Worm (Caenorhabditis elegans) whole organism, young adult: ENCODE data around the gene ceh-16.
A peak's percentile ranks its signal among the peaks of the same experiment; 100 is the strongest.

Experiments
- B0035.1 ChIP-seq: sonication (generic microtip); optimal IDR thresholded peaks from 2 replicates; lab custom pipeline; 2016; ENCODE audit warnings: missing genetic modification characterization, mild to moderate bottlenecking, missing compliant biosample characterization, missing genotype, missing genetic modification reagents
- B0261.1 ChIP-seq: sonication (generic microtip); optimal IDR thresholded peaks from 2 replicates; lab custom pipeline; 2016; ENCODE audit warnings: mild to moderate bottlenecking, missing genetic modification characterization, moderate library complexity, missing compliant biosample characterization
- F23B12.7 ChIP-seq: sonication (generic microtip); optimal IDR thresholded peaks from 2 replicates; lab custom pipeline; 2017; ENCODE audit warnings: missing genetic modification characterization, mild to moderate bottlenecking, missing compliant biosample characterization, antibody characterized with exemption, moderate library complexity; ENCODE audit not compliant: insufficient read depth
- F57C9.4 ChIP-seq: sonication (generic microtip); optimal IDR thresholded peaks from 2 replicates; lab custom pipeline; 2017; ENCODE audit warnings: mild to moderate bottlenecking, missing genetic modification characterization, missing compliant biosample characterization
- K12H6.12 ChIP-seq: fragments of 200-800 bp; sonication (Bioruptor generic); optimal IDR thresholded peaks from 2 replicates; lab custom pipeline; 2018; ENCODE audit warnings: mild to moderate bottlenecking, missing genetic modification characterization, missing compliant biosample characterization
- Y53F4B.3 ChIP-seq: fragments of 200-800 bp; sonication (Bioruptor generic); IDR thresholded peaks from 2 replicates; pipeline ENCODE4 v1.3.6; 2022; ENCODE audit warnings: missing genetic modification reagents, missing genetic modification characterization, missing compliant biosample characterization
- aptf-2 ChIP-seq: fragments of 200-800 bp; sonication (Bioruptor generic); conservative IDR thresholded peaks from 2 replicates; pipeline ENCODE4 v1.3.6; 2022; ENCODE audit warnings: missing genetic modification reagents, missing genetic modification characterization, missing compliant biosample characterization
- atf-7 ChIP-seq: sonication (generic microtip); optimal IDR thresholded peaks from 2 replicates; lab custom pipeline; 2017; ENCODE audit warnings: mild to moderate bottlenecking, missing genetic modification characterization, missing compliant biosample characterization
- attf-6 ChIP-seq: fragments of 200-800 bp; sonication (Bioruptor generic); IDR thresholded peaks from 2 replicates; pipeline ENCODE4 v1.3.6; 2022; ENCODE audit warnings: missing genetic modification reagents, missing genetic modification characterization, missing compliant biosample characterization
- bed-1 ChIP-seq: fragments of 200-800 bp; sonication (Bioruptor generic); IDR thresholded peaks from 2 replicates; pipeline ENCODE4 v1.3.6; 2022; ENCODE audit warnings: missing genetic modification reagents, missing genetic modification characterization, missing compliant biosample characterization
- cebp-1 ChIP-seq, 2 experiments: fragments of 200-800 bp in 1 of 2; sonication (Bioruptor generic) in 1 of 2; sonication (generic microtip) in 1 of 2; IDR thresholded peaks in 1 of 2; optimal IDR thresholded peaks in 1 of 2; 2 replicates each; pipeline versions ENCODE4 v1.3.6 to Lab custom; 2017 to 2022; ENCODE audit warnings: missing compliant biosample characterization in 2 of 2, missing genetic modification characterization in 2 of 2, mild to moderate bottlenecking in 1 of 2, missing genetic modification reagents in 1 of 2, moderate library complexity in 1 of 2
- ceh-100 ChIP-seq: fragments of 200-800 bp; sonication (Bioruptor generic); IDR thresholded peaks from 2 replicates; pipeline ENCODE4 v1.3.6; 2022; ENCODE audit warnings: missing genetic modification reagents, missing genetic modification characterization, missing compliant biosample characterization
- ceh-27 ChIP-seq: fragments of 200-800 bp; sonication (Bioruptor generic); optimal IDR thresholded peaks from 2 replicates; lab custom pipeline; 2018; ENCODE audit warnings: mild to moderate bottlenecking, missing genetic modification characterization, moderate library complexity, missing compliant biosample characterization
- ceh-58 ChIP-seq: fragments of 200-800 bp; sonication (Bioruptor generic); IDR thresholded peaks from 2 replicates; pipeline ENCODE4 v1.3.6; 2022; ENCODE audit warnings: missing genetic modification characterization, missing compliant biosample characterization
- chd-7 ChIP-seq: sonication (generic microtip); optimal IDR thresholded peaks from 2 replicates; lab custom pipeline; 2016; ENCODE audit warnings: mild to moderate bottlenecking, missing genetic modification characterization, moderate library complexity, missing compliant biosample characterization
- egl-18 ChIP-seq: fragments of 200-800 bp; sonication (Bioruptor generic); IDR thresholded peaks from 2 replicates; pipeline ENCODE4 v1.3.6; 2022; ENCODE audit warnings: missing genetic modification reagents, missing genetic modification characterization, missing compliant biosample characterization
- ekl-4 ChIP-seq: fragments of 200-800 bp; sonication (Bioruptor generic); IDR thresholded peaks from 2 replicates; pipeline ENCODE4 v1.3.6; 2022; ENCODE audit warnings: missing genetic modification reagents, missing genetic modification characterization, missing compliant biosample characterization
- hlh-26 ChIP-seq: fragments of 200-800 bp; sonication (Bioruptor generic); conservative IDR thresholded peaks from 2 replicates; pipeline ENCODE4 v1.3.6; 2022; ENCODE audit warnings: missing genetic modification reagents, missing genetic modification characterization, missing compliant biosample characterization
- hsf-1 ChIP-seq: fragments of 200-800 bp; sonication (Bioruptor generic); IDR thresholded peaks from 2 replicates; pipeline ENCODE4 v1.3.6; 2022; ENCODE audit warnings: missing genetic modification reagents, missing genetic modification characterization, missing compliant biosample characterization
- lir-1 ChIP-seq: fragments of 200-800 bp; sonication (Bioruptor generic); conservative IDR thresholded peaks from 2 replicates; pipeline ENCODE4 v1.3.6; 2022; ENCODE audit warnings: missing genetic modification reagents, missing genetic modification characterization, missing compliant biosample characterization
- lsy-27 ChIP-seq: sonication (generic microtip); optimal IDR thresholded peaks from 2 replicates; lab custom pipeline; 2017; ENCODE audit warnings: missing genetic modification characterization, mild to moderate bottlenecking, missing compliant biosample characterization, antibody characterized with exemption, missing genotype, borderline replicate concordance; ENCODE audit not compliant: insufficient read depth
- madf-8 ChIP-seq: fragments of 200-800 bp; sonication (Bioruptor generic); conservative IDR thresholded peaks from 2 replicates; pipeline ENCODE4 v1.3.6; 2022; ENCODE audit warnings: missing genetic modification reagents, missing genetic modification characterization, missing compliant biosample characterization
- nfya-1 ChIP-seq: sonication (generic microtip); optimal IDR thresholded peaks from 2 replicates; lab custom pipeline; 2017; ENCODE audit warnings: antibody characterized with exemption, missing compliant biosample characterization, missing genetic modification characterization, borderline replicate concordance; ENCODE audit not compliant: insufficient read depth
- nfyb-1 ChIP-seq: fragments of 200-800 bp; sonication (Bioruptor generic); IDR thresholded peaks from 2 replicates; pipeline ENCODE4 v1.3.6; 2022; ENCODE audit warnings: missing genetic modification reagents, missing genetic modification characterization, missing compliant biosample characterization
- nhr-120 ChIP-seq: fragments of 200-800 bp; sonication (Bioruptor generic); IDR thresholded peaks from 2 replicates; pipeline ENCODE4 v1.3.6; 2022; ENCODE audit warnings: missing genetic modification characterization, missing compliant biosample characterization
- nhr-179 ChIP-seq: sonication (generic microtip); optimal IDR thresholded peaks from 2 replicates; lab custom pipeline; 2016; ENCODE audit warnings: mild to moderate bottlenecking, missing genetic modification characterization, missing compliant biosample characterization
- nhr-27 ChIP-seq: fragments of 200-800 bp; sonication (Bioruptor generic); optimal IDR thresholded peaks from 2 replicates; lab custom pipeline; 2018; ENCODE audit warnings: mild to moderate bottlenecking, missing genetic modification characterization, moderate library complexity, missing compliant biosample characterization
- nhr-80 ChIP-seq: sonication (generic microtip); optimal IDR thresholded peaks from 2 replicates; lab custom pipeline; 2016; ENCODE audit warnings: missing genetic modification characterization, missing compliant biosample characterization
- repo-1 ChIP-seq: sonication (generic microtip); optimal IDR thresholded peaks from 2 replicates; lab custom pipeline; 2017; ENCODE audit warnings: mild to moderate bottlenecking, missing genetic modification characterization, missing compliant biosample characterization
- sdz-38 ChIP-seq: sonication (generic microtip); optimal IDR thresholded peaks from 2 replicates; lab custom pipeline; 2016; ENCODE audit warnings: missing genotype, missing genetic modification characterization, missing compliant biosample characterization
- snpc-1.1 ChIP-seq: sonication (generic microtip); optimal IDR thresholded peaks from 2 replicates; lab custom pipeline; 2017; ENCODE audit warnings: missing genetic modification characterization, mild to moderate bottlenecking, missing compliant biosample characterization, antibody characterized with exemption, moderate library complexity, missing genotype, missing genetic modification reagents; ENCODE audit not compliant: insufficient read depth
- snpc-1.3 ChIP-seq: sonication (generic microtip); optimal IDR thresholded peaks from 2 replicates; lab custom pipeline; 2017; ENCODE audit warnings: missing genetic modification characterization, mild to moderate bottlenecking, missing compliant biosample characterization, antibody characterized with exemption, moderate library complexity, missing genotype, missing genetic modification reagents; ENCODE audit not compliant: insufficient read depth
- somi-1 ChIP-seq: fragments of 200-800 bp; sonication (Bioruptor generic); optimal IDR thresholded peaks from 2 replicates; lab custom pipeline; 2018; ENCODE audit warnings: mild to moderate bottlenecking, missing genetic modification characterization, missing compliant biosample characterization
- sptf-2 ChIP-seq: fragments of 200-800 bp; sonication (Bioruptor generic); optimal IDR thresholded peaks from 2 replicates; lab custom pipeline; 2018; ENCODE audit warnings: mild to moderate bottlenecking, missing genetic modification characterization, missing compliant biosample characterization
- tlf-1 ChIP-seq: fragments of 200-800 bp; sonication (Bioruptor generic); optimal IDR thresholded peaks from 2 replicates; lab custom pipeline; 2018; ENCODE audit warnings: mild to moderate bottlenecking, missing genetic modification characterization, missing compliant biosample characterization
- xnd-1 ChIP-seq: sonication (generic microtip); optimal IDR thresholded peaks from 2 replicates; lab custom pipeline; 2016; ENCODE audit warnings: missing genotype, missing genetic modification reagents, missing genetic modification characterization, missing compliant biosample characterization
- zfh-2 ChIP-seq: fragments of 200-800 bp; sonication (Bioruptor generic); conservative IDR thresholded peaks from 2 replicates; pipeline ENCODE4 v1.3.6; 2022; ENCODE audit warnings: missing genetic modification reagents, missing genetic modification characterization, missing compliant biosample characterization
- zim-3 ChIP-seq: sonication (generic microtip); optimal IDR thresholded peaks from 2 replicates; lab custom pipeline; 2017; ENCODE audit warnings: mild to moderate bottlenecking, missing genetic modification characterization, moderate library complexity, missing compliant biosample characterization

The ceh-16 gene

ce11 chrIII:8618412-8618960, 4.0 kb upstream of the ceh-16 start, which contains the start of gene C13G5.2 (continued):
- TF ChIP-seq snpc-1.3 (tag; lab: Kevin White, UChicago) (peak; percentile 48), xnd-1 (tag; lab: Kevin White, UChicago) (peak; percentile 87)

- TF ChIP-seq lir-1 (GFP tag; lab: Robert Waterston, UW) (no peak), nhr-27 (tag; lab: Kevin White, UChicago) (no peak), nhr-179 (tag; lab: Kevin White, UChicago) (no peak), cebp-1 (GFP tag; IDR thresholded peaks at IDR 0.05; lab: Robert Waterston, UW) (no peak), cebp-1 (tag; optimal IDR thresholded peaks at IDR 0.05; lab: Kevin White, UChicago) (no peak), bed-1 (GFP tag; lab: Robert Waterston, UW) (no peak), ceh-27 (GFP tag; lab: Kevin White, UChicago) (no peak), B0261.1 (tag; lab: Kevin White, UChicago) (no peak), hlh-26 (no peak), ekl-4 (GFP tag; lab: Robert Waterston, UW) (no peak), ceh-58 (GFP tag; lab: Robert Waterston, UW) (no peak), K12H6.12 (tag; lab: Kevin White, UChicago) (no peak), nhr-120 (no peak), ceh-100 (GFP tag; lab: Robert Waterston, UW) (no peak), nfyb-1 (no peak), tlf-1 (no peak), aptf-2 (GFP tag; lab: Robert Waterston, UW) (no peak), F57C9.4 (tag; lab: Kevin White, UChicago) (no peak), lsy-27 (tag; lab: Kevin White, UChicago) (no peak), F23B12.7 (tag; lab: Kevin White, UChicago) (no peak), hsf-1 (GFP tag; lab: Robert Waterston, UW) (no peak)
Observed at ce11 chrIII:8620259-8620658, 2.3 kb upstream of the ceh-16 start.

ce11 chrIII:8621002-8621401, 1.5 kb upstream of the ceh-16 start:
- TF ChIP-seq atf-7 (tag; lab: Kevin White, UChicago), result no peak
- TF ChIP-seq B0035.1, result no peak
- no peak for TF ChIP-seq nfya-1
- TF ChIP-seq aptf-2 (GFP tag; lab: Robert Waterston, UW), result no peak
- TF ChIP-seq sptf-2, result no peak
- TF ChIP-seq chd-7, result no peak
- no peak for TF ChIP-seq madf-8 (GFP tag; lab: Robert Waterston, UW)
- no peak for TF ChIP-seq egl-18 (GFP tag; lab: Robert Waterston, UW)
- TF ChIP-seq nhr-80 (tag; lab: Kevin White, UChicago), result no peak
- TF ChIP-seq B0261.1 (tag; lab: Kevin White, UChicago), result no peak
- no peak for TF ChIP-seq snpc-1.3 (tag; lab: Kevin White, UChicago)
- no peak for TF ChIP-seq somi-1 (GFP tag; lab: Kevin White, UChicago)
- no peak for TF ChIP-seq Y53F4B.3 (GFP tag; lab: Robert Waterston, UW)
- no peak for TF ChIP-seq zfh-2
- no peak for TF ChIP-seq sdz-38 (tag; lab: Kevin White, UChicago)
- no peak for TF ChIP-seq attf-6
- TF ChIP-seq repo-1, result no peak
- no peak for TF ChIP-seq snpc-1.1 (tag; lab: Kevin White, UChicago)
- TF ChIP-seq zim-3, result no peak
- no peak for TF ChIP-seq tlf-1
- TF ChIP-seq, all 124 proteins: peak for 0
